Worm (Caenorhabditis elegans): ENCODE data around the gene pqn-41.

ce11 chrIII:1927230-1927629 is 21.5 kb downstream of the pqn-41 start:
- no peak for TF ChIP-seq ama-1 (optimal IDR thresholded peaks at IDR 0.05)
- no peak for TF ChIP-seq pes-1 (GFP tag; IDR thresholded peaks at IDR 0.05)
- no peak for TF ChIP-seq hnd-1 (tag; optimal IDR thresholded peaks at IDR 0.05)
- TF ChIP-seq tbx-11 (GFP tag; IDR thresholded peaks at IDR 0.05): no peak
- no peak for TF ChIP-seq sea-1 (GFP tag; conservative IDR thresholded peaks at IDR 0.05)
- no peak for TF ChIP-seq tra-4 (tag; optimal IDR thresholded peaks at IDR 0.05)
- TF ChIP-seq ceh-36 (tag; optimal IDR thresholded peaks at IDR 0.05): no peak
- TF ChIP-seq hmg-4 (GFP tag; optimal IDR thresholded peaks at IDR 0.05): no peak
- no peak for TF ChIP-seq flt-1 (GFP tag; IDR thresholded peaks at IDR 0.05)
